Fruit fly (Drosophila melanogaster) whole organism, pupa: Measurements from ENCODE around the gene CG14615.

Experiments used
- CG10348 ChIP-seq: fragments of 200-800 bp; sonication (Bioruptor generic); IDR thresholded peaks from 2 replicates; pipeline ENCODE4 v1.3.6; 2022; ENCODE audit warnings: missing biosample characterization, missing genetic modification characterization
- CG12605 ChIP-seq: fragments of 200-800 bp; sonication (Bioruptor generic); IDR thresholded peaks from 2 replicates; pipeline ENCODE4 v1.3.6; 2022; ENCODE audit warnings: missing biosample characterization, missing genetic modification characterization
- CG13204 ChIP-seq: fragments of 200-800 bp; sonication (Bioruptor generic); optimal IDR thresholded peaks from 2 replicates; lab custom pipeline; 2018; ENCODE audit warnings: missing biosample characterization, mild to moderate bottlenecking, missing genetic modification characterization, moderate library complexity
- CG14655 ChIP-seq: fragments of 200-800 bp; sonication (Bioruptor generic); optimal IDR thresholded peaks from 3 replicates; lab custom pipeline; 2017; ENCODE audit warnings: mild to moderate bottlenecking, missing biosample characterization, missing genetic modification reagents, missing genetic modification characterization
- CG15710 ChIP-seq: fragments of 200-800 bp; sonication (Bioruptor generic); optimal IDR thresholded peaks from 2 replicates; lab custom pipeline; 2018; ENCODE audit warnings: missing biosample characterization, mild to moderate bottlenecking, missing genetic modification characterization, moderate library complexity
- CG17806 ChIP-seq: fragments of 200-800 bp; sonication (Bioruptor generic); optimal IDR thresholded peaks from 2 replicates; lab custom pipeline; 2018; ENCODE audit warnings: missing biosample characterization, mild to moderate bottlenecking, missing genetic modification characterization, moderate library complexity
- CG32121 ChIP-seq: fragments of 200-800 bp; sonication (Bioruptor generic); IDR thresholded peaks from 2 replicates; pipeline ENCODE4 v1.3.6; 2022; ENCODE audit warnings: missing biosample characterization, missing genetic modification characterization
- CG34367 ChIP-seq: fragments of 200-800 bp; sonication (Bioruptor generic); optimal IDR thresholded peaks from 2 replicates; lab custom pipeline; 2018; ENCODE audit warnings: missing biosample characterization, mild to moderate bottlenecking, missing genetic modification characterization
- CG4496 ChIP-seq: fragments of 200-800 bp; sonication (Bioruptor generic); IDR thresholded peaks from 3 replicates; pipeline ENCODE4 v1.3.6; 2022; ENCODE audit warnings: missing biosample characterization, missing genetic modification characterization
- CG8159 ChIP-seq: fragments of 200-800 bp; sonication (Bioruptor generic); optimal IDR thresholded peaks from 3 replicates; lab custom pipeline; 2018; ENCODE audit warnings: missing biosample characterization, mild to moderate bottlenecking, missing genetic modification characterization, moderate library complexity
- CG8301 ChIP-seq: fragments of 200-800 bp; sonication (Bioruptor generic); optimal IDR thresholded peaks from 2 replicates; lab custom pipeline; 2018; ENCODE audit warnings: missing biosample characterization, mild to moderate bottlenecking, missing genetic modification characterization
- CG9948 ChIP-seq: fragments of 200-800 bp; sonication (Bioruptor generic); optimal IDR thresholded peaks from 2 replicates; lab custom pipeline; 2018; ENCODE audit warnings: missing biosample characterization, mild to moderate bottlenecking, missing genetic modification characterization, moderate library complexity
- D1 ChIP-seq: fragments of 200-800 bp; sonication (Bioruptor generic); optimal IDR thresholded peaks from 2 replicates; lab custom pipeline; 2018; ENCODE audit warnings: missing biosample characterization, mild to moderate bottlenecking, missing genetic modification characterization, moderate library complexity
- EcR ChIP-seq: fragments of 200-800 bp; sonication (Bioruptor generic); optimal IDR thresholded peaks from 3 replicates; lab custom pipeline; 2019; ENCODE audit warnings: missing biosample characterization, missing genetic modification characterization, mild to moderate bottlenecking, moderate library complexity, missing genetic modification reagents
- Ets98B ChIP-seq: fragments of 200-800 bp; sonication (Bioruptor generic); IDR thresholded peaks from 2 replicates; pipeline ENCODE4 v1.3.6; 2022; ENCODE audit warnings: missing biosample characterization, missing genetic modification characterization
- Pif1A ChIP-seq: fragments of 200-800 bp; sonication (Bioruptor generic); optimal IDR thresholded peaks from 3 replicates; lab custom pipeline; 2016; ENCODE audit warnings: missing biosample characterization, missing genetic modification characterization
- Pif1B ChIP-seq: fragments of 200-800 bp; sonication (Bioruptor generic); optimal IDR thresholded peaks from 3 replicates; lab custom pipeline; 2016; ENCODE audit warnings: missing biosample characterization, missing genetic modification characterization
- Snoo ChIP-seq: fragments of 200-800 bp; sonication (Bioruptor generic); optimal IDR thresholded peaks from 3 replicates; lab custom pipeline; 2017; ENCODE audit warnings: missing biosample characterization, mild to moderate bottlenecking, missing genetic modification characterization, inconsistent platforms
- fd96Ca ChIP-seq: fragments of 200-800 bp; sonication (Bioruptor generic); IDR thresholded peaks from 3 replicates; pipeline ENCODE4 v1.3.6; 2022; ENCODE audit warnings: missing biosample characterization, missing genetic modification characterization
- gl ChIP-seq: fragments of 200-800 bp; sonication (Bioruptor generic); optimal IDR thresholded peaks from 2 replicates; lab custom pipeline; 2018; ENCODE audit warnings: missing biosample characterization, mild to moderate bottlenecking, missing genetic modification characterization
- rn ChIP-seq: fragments of 200-800 bp; sonication (Bioruptor generic); IDR thresholded peaks from 2 replicates; pipeline ENCODE4 v1.3.6; 2022; ENCODE audit warnings: missing biosample characterization, missing genetic modification characterization

CG14615 gene

dm6 chrX:22449191-22449787 lies at the start of gene CG14615, which contains the start of gene tilB:
Gene CG14615, minus strand, starts transcription at chrX:22449491.
Gene tilB, plus strand, starts transcription at chrX:22449737.
- no peak for TF ChIP-seq CG4496 (GFP tag; lab: Robert Waterston, UW)
- TF ChIP-seq rn (GFP tag; lab: Robert Waterston, UW) = no peak
- TF ChIP-seq CG34367 (tag; lab: Kevin White, UChicago) = no peak
- TF ChIP-seq CG32121 (GFP tag; lab: Robert Waterston, UW) = no peak
- TF ChIP-seq Pif1B (GFP tag; lab: Kevin White, UChicago) = no peak
- TF ChIP-seq CG10348 (GFP tag; lab: Robert Waterston, UW) = no peak
- TF ChIP-seq Ets98B (GFP tag; lab: Robert Waterston, UW) = no peak
- no peak for TF ChIP-seq CG8301 (tag; lab: Kevin White, UChicago)
- no peak for TF ChIP-seq CG14655
- no peak for TF ChIP-seq CG17806 (tag; lab: Kevin White, UChicago)
- no peak for TF ChIP-seq CG13204 (GFP tag; lab: Kevin White, UChicago)
- no peak for TF ChIP-seq gl (tag; lab: Kevin White, UChicago)

dm6 chrX:22491028-22491769 lies 41.9 kb upstream of the CG14615 start:
- TF ChIP-seq CG15710 (tag; lab: Kevin White, UChicago) (peak; percentile 71), Pif1B (GFP tag; lab: Kevin White, UChicago) (peak; percentile 33), D1 (tag; lab: Kevin White, UChicago) (no peak), Snoo (tag; lab: Kevin White, UChicago) (peak; percentile 74), rn (GFP tag; lab: Robert Waterston, UW) (no peak), CG14655 (peak; percentile 68), CG10348 (GFP tag; lab: Robert Waterston, UW) (no peak), fd96Ca (no peak), CG32121 (GFP tag; lab: Robert Waterston, UW) (no peak), CG8159 (peak; percentile 77), CG9948 (tag; lab: Kevin White, UChicago) (peak; percentile 49), CG12605 (GFP tag; lab: Robert Waterston, UW) (no peak), CG4496 (GFP tag; lab: Robert Waterston, UW) (0 out of 3 replicates have a peak, but pooled peaks have one; percentile 8), Ets98B (GFP tag; lab: Robert Waterston, UW) (no peak), gl (tag; lab: Kevin White, UChicago) (no peak), EcR (no peak), CG17806 (tag; lab: Kevin White, UChicago) (peak; percentile 22), CG8301 (tag; lab: Kevin White, UChicago) (no peak), Pif1A (GFP tag; lab: Kevin White, UChicago) (peak; percentile 20), CG34367 (tag; lab: Kevin White, UChicago) (peak; percentile 35), CG13204 (GFP tag; lab: Kevin White, UChicago) (no peak)

- TF ChIP-seq CG4496 (GFP tag; lab: Robert Waterston, UW) (no peak), fd96Ca (no peak), CG8301 (tag; lab: Kevin White, UChicago) (no peak), CG15710 (tag; lab: Kevin White, UChicago) (no peak), CG10348 (GFP tag; lab: Robert Waterston, UW) (no peak), D1 (tag; lab: Kevin White, UChicago) (no peak)
Measured at dm6 chrX:22490584-22490983, 41.3 kb upstream of the CG14615 start.

dm6 chrX:22487667-22488593 lies 38.6 kb upstream of the CG14615 start:
- TF ChIP-seq Snoo (tag; lab: Kevin White, UChicago) = peak; percentile 25
- TF ChIP-seq CG12605 (GFP tag; lab: Robert Waterston, UW) = 0 out of 2 replicates have a peak, but pooled peaks have one; percentile 20
- peak; percentile 40 for TF ChIP-seq CG17806 (tag; lab: Kevin White, UChicago)
- peak; percentile 30 for TF ChIP-seq CG15710 (tag; lab: Kevin White, UChicago)
- no peak for TF ChIP-seq CG34367 (tag; lab: Kevin White, UChicago)
- TF ChIP-seq EcR = peak; percentile 16
- no peak for TF ChIP-seq Ets98B (GFP tag; lab: Robert Waterston, UW)
- 0 out of 3 replicates have a peak, but pooled peaks have one; percentile 11 for TF ChIP-seq CG4496 (GFP tag; lab: Robert Waterston, UW)
- TF ChIP-seq CG8301 (tag; lab: Kevin White, UChicago) = peak; percentile 27
- no peak for TF ChIP-seq gl (tag; lab: Kevin White, UChicago)
- peak; percentile 49 for TF ChIP-seq CG14655
- TF ChIP-seq CG8159 = peak; percentile 57
- TF ChIP-seq CG9948 (tag; lab: Kevin White, UChicago) = peak; percentile 32
